Worm (Caenorhabditis elegans): ENCODE results near the gene F10C2.5.

Gene F10C2.5

ce11 chrV:12001747-12002456, 43.3 kb upstream of the F10C2.5 start, which contains the start of gene gcy-33 (continued):
- TF ChIP-seq lin-15B (tag; optimal IDR thresholded peaks at IDR 0.05), result no peak
- no peak for TF ChIP-seq snpc-4 (tag; optimal IDR thresholded peaks at IDR 0.05)
- peak; percentile 12 for TF ChIP-seq jun-1 (tag; optimal IDR thresholded peaks at IDR 0.05)
- peak; percentile 88 for TF ChIP-seq mes-2 (tag; optimal IDR thresholded peaks at IDR 0.05; ENCODE audit: poor library complexity, severe bottlenecking)
- peak; percentile 84; the same call in 1 of the 2 replicates for TF ChIP-seq D1046.2 (GFP tag; IDR thresholded peaks at IDR 0.05)
- TF ChIP-seq aly-2 (tag; optimal IDR thresholded peaks at IDR 0.05), result no peak
- peak; percentile 94 for TF ChIP-seq dve-1 (tag; optimal IDR thresholded peaks at IDR 0.05; ENCODE audit: insufficient read depth)
- peak; percentile 77 for TF ChIP-seq tra-1 (GFP tag; IDR thresholded peaks at IDR 0.05)
- peak; percentile 93 for TF ChIP-seq nhr-111 (GFP tag; optimal IDR thresholded peaks at IDR 0.05)
- peak; percentile 85 for TF ChIP-seq zfp-3 (GFP tag; conservative IDR thresholded peaks at IDR 0.05)
- peak; percentile 86 for TF ChIP-seq nhr-48 (tag; optimal IDR thresholded peaks at IDR 0.05)
- TF ChIP-seq snpc-1.2 (GFP tag; IDR thresholded peaks at IDR 0.05), result peak; percentile 89
- TF ChIP-seq ces-1 (GFP tag; optimal IDR thresholded peaks at IDR 0.05), result no peak
- peak; percentile 71 for TF ChIP-seq dmd-9 (GFP tag; IDR thresholded peaks at IDR 0.05)
- TF ChIP-seq hlh-11 (tag; optimal IDR thresholded peaks at IDR 0.05), result peak; percentile 84
- peak; percentile 58 for TF ChIP-seq dpl-1 (GFP tag; optimal IDR thresholded peaks at IDR 0.05)
- peak; percentile 37 for TF ChIP-seq F10B5.3 (tag; optimal IDR thresholded peaks at IDR 0.05)
- TF ChIP-seq Y5F2A.4 (GFP tag; optimal IDR thresholded peaks at IDR 0.05), result peak; percentile 51
- TF ChIP-seq Y75B8A.6 (GFP tag; IDR thresholded peaks at IDR 0.05), result peak; percentile 42; the same call in 1 of the 2 replicates
- no peak for TF ChIP-seq lin-39 (tag; optimal IDR thresholded peaks at IDR 0.05)
- TF ChIP-seq ama-1 (optimal IDR thresholded peaks at IDR 0.05), result no peak
- TF ChIP-seq egl-27 (tag; optimal IDR thresholded peaks at IDR 0.05), result peak; percentile 24
- peak; percentile 97 for TF ChIP-seq egl-43 (GFP tag; IDR thresholded peaks at IDR 0.05)
- TF ChIP-seq ceh-62 (tag; optimal IDR thresholded peaks at IDR 0.05), result no peak
- peak; percentile 83 for TF ChIP-seq ctbp-1 (GFP tag; IDR thresholded peaks at IDR 0.05)
- TF ChIP-seq madf-9 (GFP tag; conservative IDR thresholded peaks at IDR 0.05), result peak; percentile 91
- TF ChIP-seq nhr-237 (tag; optimal IDR thresholded peaks at IDR 0.05), result no peak
- TF ChIP-seq lin-38 (GFP tag; IDR thresholded peaks at IDR 0.05), result peak; percentile 83
- peak; percentile 73; the same call in 1 of the 2 replicates for TF ChIP-seq F44E2.7 (GFP tag; IDR thresholded peaks at IDR 0.05)
- TF ChIP-seq nhr-76 (tag; optimal IDR thresholded peaks at IDR 0.05), result no peak
- TF ChIP-seq F49E8.2 (tag; optimal IDR thresholded peaks at IDR 0.05; ENCODE audit: borderline replicate concordance), result peak; percentile 56
- no peak for TF ChIP-seq daf-12 (tag; optimal IDR thresholded peaks at IDR 0.05)
- peak; percentile 75 for TF ChIP-seq spr-1 (tag; optimal IDR thresholded peaks at IDR 0.05)
- peak; percentile 92 for TF ChIP-seq nhr-102 (tag; optimal IDR thresholded peaks at IDR 0.05)
- TF ChIP-seq zfp-2 (tag; optimal IDR thresholded peaks at IDR 0.05), result peak; percentile 67
- peak; percentile 73 for TF ChIP-seq ceh-20 (GFP tag; IDR thresholded peaks at IDR 0.05)
- peak; percentile 60 to 79; a peak in 2 of 4 replicates for TF ChIP-seq madf-5 (GFP tag; IDR thresholded peaks at IDR 0.05)
- TF ChIP-seq ceh-32 (tag; optimal IDR thresholded peaks at IDR 0.05; ENCODE audit: poor library complexity), result peak; percentile 38

DNA sequence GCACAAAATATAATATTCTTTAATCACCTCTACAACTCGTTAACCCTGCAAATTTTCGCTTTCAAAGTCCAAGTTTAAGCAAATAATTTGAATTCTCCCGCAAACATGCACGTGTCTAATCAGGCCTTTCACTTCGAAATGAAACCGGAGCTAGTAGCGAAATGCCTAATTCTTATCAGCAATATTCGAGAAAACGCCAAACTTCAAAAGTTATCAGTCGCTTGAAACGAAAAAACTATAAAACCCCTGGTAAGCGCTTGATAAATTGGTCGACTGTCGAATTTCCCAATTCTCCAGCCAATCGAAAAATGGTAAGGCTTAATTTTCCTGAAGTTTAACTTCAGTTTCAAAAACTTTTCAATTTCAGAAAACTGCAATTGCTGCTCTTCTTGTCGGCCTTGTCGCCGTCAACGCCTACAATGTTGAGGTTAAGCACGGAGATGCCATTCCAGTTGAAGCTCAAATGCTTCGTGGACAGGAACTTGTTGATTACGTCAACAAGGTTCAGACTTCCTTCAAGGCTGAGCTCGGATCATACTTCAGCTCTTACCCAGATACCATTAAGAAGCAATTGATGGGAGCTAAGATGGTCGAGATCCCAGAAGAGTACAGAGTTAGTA, 42.3 kb upstream of the F10C2.5 start, which contains the start of gene cpr-9:
Gene cpr-9 (plus strand): TSS at position 188 of the 620 bp plus-strand sequence.
- peak; percentile 41 for TF ChIP-seq hlh-11 (tag; optimal IDR thresholded peaks at IDR 0.05)
- TF ChIP-seq spr-3 (GFP tag; optimal IDR thresholded peaks at IDR 0.05), result no peak
- TF ChIP-seq tag-97 (GFP tag; IDR thresholded peaks at IDR 0.05), result no peak
- no peak for TF ChIP-seq ztf-7 (tag; optimal IDR thresholded peaks at IDR 0.05)
- TF ChIP-seq php-3 (GFP tag; IDR thresholded peaks at IDR 0.05), result peak; percentile 40; the same call in 1 of the 2 replicates
- TF ChIP-seq ceh-32 (tag; optimal IDR thresholded peaks at IDR 0.05; ENCODE audit: poor library complexity), result no peak
- TF ChIP-seq hlh-30 (tag; optimal IDR thresholded peaks at IDR 0.05; ENCODE audit: insufficient read depth), result peak; percentile 19
- TF ChIP-seq Y5F2A.4 (GFP tag; optimal IDR thresholded peaks at IDR 0.05), result no peak
- no peak for TF ChIP-seq ctbp-1 (GFP tag; IDR thresholded peaks at IDR 0.05)
- peak; percentile 55 for TF ChIP-seq nhr-28 (tag; optimal IDR thresholded peaks at IDR 0.05)
- no peak for TF ChIP-seq duxl-1 (tag; optimal IDR thresholded peaks at IDR 0.05; ENCODE audit: poor library complexity)
- no peak for TF ChIP-seq pha-4 (GFP tag; IDR thresholded peaks at IDR 0.05)
- TF ChIP-seq pha-4 (tag; optimal IDR thresholded peaks at IDR 0.05), result no peak
- TF ChIP-seq aha-1 (tag), result peak; percentile 73
- TF ChIP-seq arid-1 (GFP tag; conservative IDR thresholded peaks at IDR 0.05), result no peak
- TF ChIP-seq nhr-76 (tag; optimal IDR thresholded peaks at IDR 0.05), result no peak
- no peak for TF ChIP-seq snpc-4 (tag; optimal IDR thresholded peaks at IDR 0.05)
